Fruit fly (Drosophila melanogaster) whole organism, prepupa: ENCODE data around the gene CG1317.

Experiments
- CG10631 ChIP-seq: fragments of 200-800 bp; sonication (Bioruptor generic); optimal IDR thresholded peaks from 2 replicates; lab custom pipeline; 2016; ENCODE audit warnings: missing biosample characterization, missing genetic modification characterization
- CG10669 ChIP-seq: fragments of 200-800 bp; sonication (Bioruptor generic); optimal IDR thresholded peaks from 3 replicates; lab custom pipeline; 2018; ENCODE audit warnings: missing biosample characterization, mild to moderate bottlenecking, missing genetic modification characterization, moderate library complexity
- CG11762 ChIP-seq: fragments of 200-800 bp; sonication (Bioruptor generic); optimal IDR thresholded peaks from 3 replicates; lab custom pipeline; 2016; ENCODE audit warnings: missing biosample characterization, missing genetic modification characterization; ENCODE audit not compliant: insufficient read depth
- CG11902 ChIP-seq: fragments of 200-800 bp; sonication (Bioruptor generic); optimal IDR thresholded peaks from 3 replicates; lab custom pipeline; 2016; ENCODE audit warnings: missing biosample characterization, missing genetic modification characterization
- CG15336 ChIP-seq: fragments of 200-800 bp; sonication (Bioruptor generic); IDR thresholded peaks from 2 replicates; pipeline ENCODE4 v1.3.6; 2022; ENCODE audit warnings: missing biosample characterization, missing genetic modification characterization
- CG1621 ChIP-seq: fragments of 200-800 bp; sonication (Bioruptor generic); optimal IDR thresholded peaks from 3 replicates; lab custom pipeline; 2018; ENCODE audit warnings: missing biosample characterization, mild to moderate bottlenecking, missing genetic modification characterization
- CG16779 ChIP-seq: fragments of 200-800 bp; sonication (Bioruptor generic); optimal IDR thresholded peaks from 3 replicates; lab custom pipeline; 2017; ENCODE audit warnings: missing biosample characterization, mild to moderate bottlenecking, missing genetic modification characterization
- CG31627 ChIP-seq: fragments of 200-800 bp; sonication (Bioruptor generic); optimal IDR thresholded peaks from 3 replicates; lab custom pipeline; 2016; ENCODE audit warnings: missing biosample characterization, missing genetic modification characterization
- CG34406 ChIP-seq: fragments of 200-800 bp; sonication (Bioruptor generic); optimal IDR thresholded peaks from 3 replicates; lab custom pipeline; 2016; ENCODE audit warnings: missing biosample characterization, missing genetic modification characterization
- CG3919 ChIP-seq: fragments of 200-800 bp; sonication (Bioruptor generic); optimal IDR thresholded peaks from 3 replicates; lab custom pipeline; 2016; ENCODE audit warnings: missing biosample characterization, missing genetic modification characterization
- CG4318 ChIP-seq: fragments of 200-800 bp; sonication (Bioruptor generic); optimal IDR thresholded peaks from 3 replicates; lab custom pipeline; 2017; ENCODE audit warnings: missing biosample characterization, mild to moderate bottlenecking, missing genetic modification characterization
- CG6163 ChIP-seq: fragments of 200-800 bp; sonication (Bioruptor generic); IDR thresholded peaks from 3 replicates; pipeline ENCODE4 v1.3.6; 2022; ENCODE audit warnings: missing biosample characterization, missing genetic modification characterization
- CG6276 ChIP-seq: fragments of 200-800 bp; sonication (Bioruptor generic); optimal IDR thresholded peaks from 2 replicates; lab custom pipeline; 2017; ENCODE audit warnings: missing biosample characterization, mild to moderate bottlenecking, missing genetic modification characterization
- CG6792 ChIP-seq: fragments of 200-800 bp; sonication (Bioruptor generic); optimal IDR thresholded peaks from 3 replicates; lab custom pipeline; 2016; ENCODE audit warnings: missing biosample characterization, missing genetic modification characterization
- CG6808 ChIP-seq: fragments of 200-800 bp; sonication (Bioruptor generic); optimal IDR thresholded peaks from 3 replicates; lab custom pipeline; 2017; ENCODE audit warnings: missing biosample characterization, missing genetic modification characterization, mild to moderate bottlenecking, moderate library complexity, missing genetic modification reagents
- CG6854 ChIP-seq: fragments of 200-800 bp; sonication (Bioruptor generic); optimal IDR thresholded peaks from 2 replicates; lab custom pipeline; 2017; ENCODE audit warnings: missing biosample characterization, mild to moderate bottlenecking, missing genetic modification characterization
- CG7368 ChIP-seq: fragments of 200-800 bp; sonication (Bioruptor generic); optimal IDR thresholded peaks from 3 replicates; lab custom pipeline; 2016; ENCODE audit warnings: missing biosample characterization, missing genetic modification characterization
- CG8119 ChIP-seq: fragments of 200-800 bp; sonication (Bioruptor generic); IDR thresholded peaks from 3 replicates; pipeline ENCODE4 v1.3.6; 2022; ENCODE audit warnings: missing biosample characterization, missing genetic modification characterization
- CG8319 ChIP-seq: fragments of 200-800 bp; sonication (Bioruptor generic); optimal IDR thresholded peaks from 3 replicates; lab custom pipeline; 2016; ENCODE audit warnings: missing biosample characterization, missing genetic modification characterization
- CG8632 ChIP-seq: fragments of 200-800 bp; sonication (Bioruptor generic); optimal IDR thresholded peaks from 3 replicates; lab custom pipeline; 2016; ENCODE audit warnings: missing biosample characterization, missing genetic modification characterization
- Eip75B ChIP-seq: fragments of 200-800 bp; sonication (Bioruptor generic); optimal IDR thresholded peaks from 3 replicates; lab custom pipeline; 2016; ENCODE audit warnings: missing biosample characterization, missing genetic modification characterization
- Eip78C ChIP-seq: fragments of 200-800 bp; sonication (Bioruptor generic); peaks from one replicate; lab custom pipeline; 2016; ENCODE audit warnings: missing biosample characterization, missing genetic modification characterization
- Eip93F ChIP-seq: fragments of 200-800 bp; sonication (Bioruptor generic); optimal IDR thresholded peaks from 2 replicates; lab custom pipeline; 2016; ENCODE audit warnings: missing biosample characterization, mild to moderate bottlenecking, missing genetic modification characterization
- Ets21C ChIP-seq: fragments of 200-800 bp; sonication (Bioruptor generic); optimal IDR thresholded peaks from 3 replicates; lab custom pipeline; 2016; ENCODE audit warnings: missing biosample characterization, missing genetic modification characterization
- Ets96B ChIP-seq: fragments of 200-800 bp; optimal IDR thresholded peaks from 2 replicates; lab custom pipeline; 2019; ENCODE audit warnings: missing biosample characterization, mild to moderate bottlenecking, missing genetic modification characterization, moderate library complexity
- Gug ChIP-seq: fragments of 200-800 bp; sonication (Bioruptor generic); IDR thresholded peaks from 2 replicates; pipeline ENCODE4 v1.3.6; 2022; ENCODE audit warnings: missing biosample characterization, missing genetic modification characterization
- Hr38 ChIP-seq: sonication (Bioruptor generic); optimal IDR thresholded peaks from 2 replicates; lab custom pipeline; 2016; ENCODE audit warnings: missing biosample characterization, missing genetic modification characterization
- Hr39 ChIP-seq: fragments of 200-800 bp; sonication (Bioruptor generic); optimal IDR thresholded peaks from 2 replicates; lab custom pipeline; 2016; ENCODE audit warnings: missing biosample characterization, missing genetic modification characterization
- Lpt ChIP-seq: fragments of 200-800 bp; sonication (Bioruptor generic); optimal IDR thresholded peaks from 3 replicates; lab custom pipeline; 2016; ENCODE audit warnings: missing biosample characterization, missing genetic modification characterization
- Met ChIP-seq: fragments of 200-800 bp; sonication (Bioruptor generic); optimal IDR thresholded peaks from 3 replicates; lab custom pipeline; 2016; ENCODE audit warnings: missing biosample characterization, missing genetic modification characterization
- Smox ChIP-seq: fragments of 200-800 bp; sonication (Bioruptor generic); optimal IDR thresholded peaks from 3 replicates; lab custom pipeline; 2016; ENCODE audit warnings: missing biosample characterization, missing genetic modification characterization
- Sox102F ChIP-seq: fragments of 200-800 bp; sonication (Bioruptor generic); optimal IDR thresholded peaks from 2 replicates; lab custom pipeline; 2016; ENCODE audit warnings: missing biosample characterization, mild to moderate bottlenecking, missing genetic modification characterization
- Sox15 ChIP-seq: fragments of 200-800 bp; sonication (Bioruptor generic); optimal IDR thresholded peaks from 3 replicates; lab custom pipeline; 2016; ENCODE audit warnings: missing biosample characterization, missing genetic modification characterization
- achi ChIP-seq: fragments of 200-800 bp; sonication (Bioruptor generic); optimal IDR thresholded peaks from 3 replicates; lab custom pipeline; 2016; ENCODE audit warnings: missing biosample characterization, missing genetic modification characterization
- acj6 ChIP-seq: fragments of 200-800 bp; sonication (Bioruptor generic); optimal IDR thresholded peaks from 3 replicates; lab custom pipeline; 2016; ENCODE audit warnings: missing biosample characterization, missing genetic modification characterization
- cyc ChIP-seq: fragments of 200-800 bp; sonication (Bioruptor generic); optimal IDR thresholded peaks from 3 replicates; lab custom pipeline; 2016; ENCODE audit warnings: missing biosample characterization, missing genetic modification characterization
- dsx ChIP-seq: fragments of 200-800 bp; optimal IDR thresholded peaks from 3 replicates; lab custom pipeline; 2019; ENCODE audit warnings: missing biosample characterization, mild to moderate bottlenecking, missing genetic modification characterization, moderate library complexity; ENCODE audit not compliant: poor library complexity, severe bottlenecking
- eg ChIP-seq: fragments of 200-800 bp; sonication (Bioruptor generic); IDR thresholded peaks from 3 replicates; pipeline ENCODE4 v1.3.6; 2022; ENCODE audit warnings: missing biosample characterization, missing genetic modification characterization
- fd59A ChIP-seq: fragments of 200-800 bp; sonication (Bioruptor generic); optimal IDR thresholded peaks from 2 replicates; lab custom pipeline; 2017; ENCODE audit warnings: missing biosample characterization, mild to moderate bottlenecking, missing genetic modification characterization, missing genetic modification reagents
- fkh ChIP-seq: fragments of 200-800 bp; sonication (Bioruptor generic); optimal IDR thresholded peaks from 3 replicates; lab custom pipeline; 2017; ENCODE audit warnings: missing biosample characterization, mild to moderate bottlenecking, missing genetic modification characterization, moderate library complexity
- lz ChIP-seq: fragments of 200-800 bp; sonication (Bioruptor generic); optimal IDR thresholded peaks from 3 replicates; lab custom pipeline; 2016; ENCODE audit warnings: missing biosample characterization, missing genetic modification characterization
- pdm3 ChIP-seq: fragments of 200-800 bp; sonication (Bioruptor generic); optimal IDR thresholded peaks from 3 replicates; lab custom pipeline; 2016; ENCODE audit warnings: missing biosample characterization, missing genetic modification characterization
- salr ChIP-seq, 2 experiments: fragments of 200-800 bp; sonication (Bioruptor generic); optimal IDR thresholded peaks; 3 replicates each; lab custom pipeline; 2016 to 2018; ENCODE audit warnings: missing biosample characterization in 2 of 2, missing genetic modification characterization in 2 of 2, mild to moderate bottlenecking in 1 of 2
- spab ChIP-seq: fragments of 200-800 bp; sonication (Bioruptor generic); optimal IDR thresholded peaks from 2 replicates; lab custom pipeline; 2017; ENCODE audit warnings: missing biosample characterization, mild to moderate bottlenecking, missing genetic modification characterization, missing genetic modification reagents
- ss ChIP-seq, 2 experiments: fragments of 200-800 bp; sonication (Bioruptor generic); optimal IDR thresholded peaks; 2 replicates in 1 of 2; 3 replicates in 1 of 2; lab custom pipeline; 2017 to 2018; ENCODE audit warnings: mild to moderate bottlenecking in 2 of 2, missing biosample characterization in 2 of 2, missing genetic modification characterization in 2 of 2, moderate library complexity in 1 of 2
- svp ChIP-seq: fragments of 200-800 bp; sonication (Bioruptor generic); peaks from one replicate; lab custom pipeline; 2016; ENCODE audit warnings: missing biosample characterization, missing genetic modification characterization
- topi ChIP-seq: fragments of 200-800 bp; sonication (Bioruptor generic); optimal IDR thresholded peaks from 3 replicates; lab custom pipeline; 2016; ENCODE audit warnings: missing biosample characterization, missing genetic modification characterization
- vri ChIP-seq: fragments of 200-800 bp; sonication (Bioruptor generic); optimal IDR thresholded peaks from 3 replicates; lab custom pipeline; 2016; ENCODE audit warnings: missing biosample characterization, mild to moderate bottlenecking, missing genetic modification characterization

Gene CG1317

DNA sequence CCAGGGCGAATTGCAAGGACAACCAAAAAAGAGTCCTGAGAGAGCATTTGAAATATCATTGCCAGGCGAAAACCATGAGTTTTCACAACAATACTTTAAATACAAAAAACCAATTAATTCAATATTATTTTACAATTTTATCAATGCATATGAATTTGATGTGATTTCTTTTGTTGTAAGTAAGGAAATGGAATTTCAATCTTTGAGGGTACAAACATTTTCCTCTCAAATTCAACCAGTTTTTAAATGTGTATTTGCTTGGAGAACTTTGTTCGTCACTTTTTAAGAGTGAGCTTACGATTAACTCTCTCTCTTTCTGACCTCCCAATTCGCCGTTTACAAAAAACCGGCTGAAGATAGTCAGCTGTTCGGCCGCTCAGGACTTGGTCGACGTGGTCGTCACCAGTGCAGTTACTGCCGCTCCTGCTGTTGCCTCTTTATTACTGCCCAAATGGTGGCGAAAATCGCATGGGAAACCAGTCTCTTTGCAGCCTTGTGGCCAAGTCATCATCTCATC lies 39.9 kb upstream of the CG1317 start (continued):
- TF ChIP-seq CG31627 (GFP tag; lab: Kevin White, UChicago), result peak; percentile 46
- peak; percentile 72 for TF ChIP-seq Smox (GFP tag; lab: Kevin White, UChicago)
- no peak for TF ChIP-seq CG6854 (GFP tag; lab: Kevin White, UChicago)
- TF ChIP-seq CG10669, result peak; percentile 62
- TF ChIP-seq spab, result peak; percentile 44
- peak; percentile 56 for TF ChIP-seq cyc (GFP tag; lab: Kevin White, UChicago)
- peak; percentile 9 for TF ChIP-seq CG1621 (tag; lab: Kevin White, UChicago)
- peak; percentile 44 for TF ChIP-seq CG16779 (tag; lab: Kevin White, UChicago)
- peak; percentile 75 for TF ChIP-seq CG6163 (GFP tag; lab: Robert Waterston, UW)
- no peak for TF ChIP-seq fkh
- TF ChIP-seq Lpt (GFP tag; lab: Kevin White, UChicago), result peak; percentile 11
- TF ChIP-seq Ets21C (GFP tag; lab: Kevin White, UChicago), result no peak
- TF ChIP-seq svp (GFP tag; lab: Kevin White, UChicago), result peak; percentile 85
- TF ChIP-seq eg (GFP tag; lab: Robert Waterston, UW), result peak; percentile 77
- peak; percentile 58 for TF ChIP-seq CG34406 (GFP tag; lab: Kevin White, UChicago)
- TF ChIP-seq CG11762 (GFP tag; lab: Kevin White, UChicago), result peak; percentile 55
- peak; percentile 56 for TF ChIP-seq CG10631 (GFP tag; lab: Kevin White, UChicago)
- peak; percentile 38 for TF ChIP-seq Hr39 (GFP tag; lab: Kevin White, UChicago)
- peak; percentile 22; the same call in 1 of the 2 replicates for TF ChIP-seq Gug
- peak; percentile 21 for TF ChIP-seq fd59A
- TF ChIP-seq CG11902, result no peak

- TF ChIP-seq CG11902 (peak; percentile 23), CG8319 (peak; percentile 8), CG6808 (GFP tag; lab: Kevin White, UChicago) (no peak), CG7368 (GFP tag; lab: Kevin White, UChicago) (peak; percentile 68), CG8632 (GFP tag; lab: Kevin White, UChicago) (peak; percentile 24), CG6792 (GFP tag; lab: Kevin White, UChicago) (peak; percentile 5), eg (GFP tag; lab: Robert Waterston, UW) (peak; percentile 69; the same call in 2 of the 3 replicates), CG11762 (GFP tag; lab: Kevin White, UChicago) (peak; percentile 39), topi (peak; percentile 69), pdm3 (GFP tag; lab: Kevin White, UChicago) (peak; percentile 29), CG10631 (GFP tag; lab: Kevin White, UChicago) (no peak), Hr38 (GFP tag; lab: Kevin White, UChicago) (no peak), Hr39 (GFP tag; lab: Kevin White, UChicago) (no peak), CG4318 (GFP tag; lab: Kevin White, UChicago) (peak; percentile 12), CG15336 (GFP tag; lab: Robert Waterston, UW) (peak; percentile 57), achi (no peak), CG6163 (GFP tag; lab: Robert Waterston, UW) (peak; percentile 38; the same call in 1 of the 3 replicates), cyc (GFP tag; lab: Kevin White, UChicago) (peak; percentile 49), CG3919 (GFP tag; lab: Kevin White, UChicago) (peak; percentile 62), Smox (GFP tag; lab: Kevin White, UChicago) (peak; percentile 2), vri (GFP tag; lab: Kevin White, UChicago) (no peak), svp (GFP tag; lab: Kevin White, UChicago) (no peak), CG34406 (GFP tag; lab: Kevin White, UChicago) (peak; percentile 22), lz (GFP tag; lab: Kevin White, UChicago) (no peak), Ets96B (tag; lab: Kevin White, UChicago) (peak; percentile 55), acj6 (GFP tag; lab: Kevin White, UChicago) (peak; percentile 48), Sox15 (GFP tag; lab: Kevin White, UChicago) (no peak), Eip75B (no peak), CG10669 (peak; percentile 31), Met (GFP tag; lab: Kevin White, UChicago) (no peak), Eip93F (GFP tag; lab: Kevin White, UChicago) (peak; percentile 27), fd59A (no peak), ss (GFP tag; optimal IDR thresholded peaks at IDR 0.05; lab: Kevin White, UChicago) (peak in 1 of 2 experiments; percentile 7), CG6276 (GFP tag; lab: Kevin White, UChicago) (peak; percentile 45), Sox102F (GFP tag; lab: Kevin White, UChicago) (peak; percentile 9), dsx (GFP tag; lab: Kevin White, UChicago) (peak; percentile 6), Eip78C (peak; percentile 94), salr (GFP tag; optimal IDR thresholded peaks at IDR 0.05; lab: Kevin White, UChicago) (peak in 1 of 2 experiments; percentile 19), CG8119 (GFP tag; lab: Robert Waterston, UW) (peak; percentile 73)
Observed at dm6 chr3L:2410869-2411268, 39.1 kb upstream of the CG1317 start.
